Fruit fly (Drosophila melanogaster): ENCODE results near the gene Cpr65Ay.

Cpr65Ay gene

dm6 chr3L:6124616-6125408 lies 33.6 kb downstream of the Cpr65Ay start (continued):
- peak; percentile 82 for TF ChIP-seq sim (GFP tag; IDR thresholded peaks at IDR 0.05)
- TF ChIP-seq fd64A (GFP tag; optimal IDR thresholded peaks at IDR 0.05): no peak
- TF ChIP-seq D19B (GFP tag; optimal IDR thresholded peaks at IDR 0.05): peak; percentile 57
- TF ChIP-seq Six4 (GFP tag; optimal IDR thresholded peaks at IDR 0.05): peak; percentile 46
- no peak for TF ChIP-seq amos (GFP tag; IDR thresholded peaks at IDR 0.05; ENCODE audit: partially characterized antibody)
- TF ChIP-seq CG10209 (GFP tag; optimal IDR thresholded peaks at IDR 0.05): peak; percentile 73
- peak; percentile 75 for TF ChIP-seq Mes4 (GFP tag; optimal IDR thresholded peaks at IDR 0.05)
- TF ChIP-seq aop (GFP tag; IDR thresholded peaks at IDR 0.05): no peak
- peak; percentile 74 for TF ChIP-seq E2f1 (GFP tag; IDR thresholded peaks at IDR 0.05)
- peak; percentile 72 for TF ChIP-seq nerfin-1 (tag; optimal IDR thresholded peaks at IDR 0.05)
- peak; percentile 49 for TF ChIP-seq CG17186 (GFP tag; optimal IDR thresholded peaks at IDR 0.05)
- TF ChIP-seq phol (tag; optimal IDR thresholded peaks at IDR 0.05): peak; percentile 70
- peak; percentile 67 for TF ChIP-seq CG3847 (GFP tag; IDR thresholded peaks at IDR 0.05)
- no peak for TF ChIP-seq bbx (GFP tag; IDR thresholded peaks at IDR 0.05; ENCODE audit: partially characterized antibody)
- no peak for TF ChIP-seq Chrac-16 (GFP tag; optimal IDR thresholded peaks at IDR 0.05)
- TF ChIP-seq cwo (GFP tag; optimal IDR thresholded peaks at IDR 0.05): peak; percentile 25
- peak; percentile 69 for TF ChIP-seq tin (GFP tag; optimal IDR thresholded peaks at IDR 0.05)
- no peak for TF ChIP-seq Dip3 (GFP tag; optimal IDR thresholded peaks at IDR 0.05)
- peak; percentile 43 for TF ChIP-seq Hey (tag; optimal IDR thresholded peaks at IDR 0.05)
- TF ChIP-seq cg (GFP tag; optimal IDR thresholded peaks at IDR 0.05): no peak
- TF ChIP-seq CG10462 (GFP tag; optimal IDR thresholded peaks at IDR 0.05): peak; percentile 7
- peak; percentile 13 for TF ChIP-seq Ssrp (tag; optimal IDR thresholded peaks at IDR 0.05)
- peak; percentile 55 for TF ChIP-seq CG6272 (GFP tag; IDR thresholded peaks at IDR 0.05)
- TF ChIP-seq ewg (GFP tag; optimal IDR thresholded peaks at IDR 0.05): peak; percentile 49
- no peak for TF ChIP-seq Dip2 (GFP tag; IDR thresholded peaks at IDR 0.05)
- peak; percentile 13 for TF ChIP-seq CG11504 (tag; optimal IDR thresholded peaks at IDR 0.05)
- peak; percentile 46 for TF ChIP-seq CG1529 (GFP tag; optimal IDR thresholded peaks at IDR 0.05)
- peak; percentile 45 for TF ChIP-seq CG7556 (GFP tag; optimal IDR thresholded peaks at IDR 0.05)
- peak; percentile 1 for TF ChIP-seq CG4617 (GFP tag; optimal IDR thresholded peaks at IDR 0.05; ENCODE audit: borderline replicate concordance)
- peak; percentile 72 for TF ChIP-seq CG14441 (GFP tag; IDR thresholded peaks at IDR 0.05)
- TF ChIP-seq CG12071 (GFP tag; optimal IDR thresholded peaks at IDR 0.05): peak; percentile 92
- peak; percentile 94 for TF ChIP-seq CG7987 (GFP tag; optimal IDR thresholded peaks at IDR 0.05)
- TF ChIP-seq CG6254 (GFP tag; optimal IDR thresholded peaks at IDR 0.05): peak; percentile 99
- TF ChIP-seq CG15514 (GFP tag; optimal IDR thresholded peaks at IDR 0.05): peak; percentile 80
- no peak for TF ChIP-seq exex (tag; optimal IDR thresholded peaks at IDR 0.05)
- peak; percentile 18 for TF ChIP-seq CG7928 (GFP tag; optimal IDR thresholded peaks at IDR 0.05)
- TF ChIP-seq pros (GFP tag; optimal IDR thresholded peaks at IDR 0.05): no peak
- TF ChIP-seq ERR (GFP tag; optimal IDR thresholded peaks at IDR 0.05): peak; percentile 69
- peak; percentile 13 for TF ChIP-seq CG13624 (GFP tag; optimal IDR thresholded peaks at IDR 0.05)
- no peak for TF ChIP-seq CG2120 (GFP tag; optimal IDR thresholded peaks at IDR 0.05)
- TF ChIP-seq Myb (GFP tag; optimal IDR thresholded peaks at IDR 0.05): peak; percentile 26
- peak; percentile 81 for TF ChIP-seq CG6175 (GFP tag; IDR thresholded peaks at IDR 0.05)
- TF ChIP-seq odd (GFP tag; optimal IDR thresholded peaks at IDR 0.05): peak; percentile 75
- peak; percentile 65 for TF ChIP-seq disco-r (GFP tag; optimal IDR thresholded peaks at IDR 0.05)
- peak; percentile 64 for TF ChIP-seq repo (GFP tag; optimal IDR thresholded peaks at IDR 0.05)
- peak; percentile 87 for TF ChIP-seq nau (GFP tag; optimal IDR thresholded peaks at IDR 0.05)
- TF ChIP-seq CG6654 (GFP tag; optimal IDR thresholded peaks at IDR 0.05): peak; percentile 67
- peak; percentile 28 for TF ChIP-seq BEAF-32 (GFP tag; optimal IDR thresholded peaks at IDR 0.05)
